Fruit fly (Drosophila melanogaster) whole organism, embryonic: ENCODE data around the gene Dtg.
A peak's percentile ranks its signal among the peaks of the same experiment; 100 is the strongest.

ENCODE experiments used
- Abd-B ChIP-seq: fragments of 200-800 bp; sonication (Bioruptor generic); optimal IDR thresholded peaks from 2 replicates; lab custom pipeline; 2018; ENCODE audit warnings: missing biosample characterization, mild to moderate bottlenecking, missing genetic modification characterization, moderate library complexity
- Ada2b ChIP-seq: fragments of 200-800 bp; sonication (Bioruptor generic); IDR thresholded peaks from 2 replicates; pipeline ENCODE4 v1.3.6; 2022; ENCODE audit warnings: missing biosample characterization, missing genetic modification characterization
- Asciz ChIP-seq: fragments of 200-800 bp; sonication (Bioruptor generic); optimal IDR thresholded peaks from 2 replicates; lab custom pipeline; 2017; ENCODE audit warnings: missing biosample characterization, mild to moderate bottlenecking, missing genetic modification characterization, missing genetic modification reagents
- Blimp-1 ChIP-seq: fragments of 200-800 bp; sonication (Bioruptor generic); optimal IDR thresholded peaks from 3 replicates; lab custom pipeline; 2018; ENCODE audit warnings: missing biosample characterization, missing genetic modification characterization, mild to moderate bottlenecking, moderate library complexity, missing genetic modification reagents
- CG11723 ChIP-seq: fragments of 200-800 bp; sonication (Bioruptor generic); optimal IDR thresholded peaks from 2 replicates; lab custom pipeline; 2017; ENCODE audit warnings: missing biosample characterization, mild to moderate bottlenecking, missing genetic modification characterization
- CG12299 ChIP-seq: fragments of 200-800 bp; sonication (Bioruptor generic); optimal IDR thresholded peaks from 2 replicates; lab custom pipeline; 2018; ENCODE audit warnings: missing biosample characterization, mild to moderate bottlenecking, missing genetic modification characterization
- CG13123 ChIP-seq: fragments of 200-800 bp; sonication (Bioruptor generic); optimal IDR thresholded peaks from 2 replicates; lab custom pipeline; 2016; ENCODE audit warnings: missing biosample characterization, missing genetic modification characterization
- CG13775 ChIP-seq: fragments of 200-800 bp; sonication (Bioruptor generic); optimal IDR thresholded peaks from 3 replicates; lab custom pipeline; 2017; ENCODE audit warnings: missing biosample characterization, mild to moderate bottlenecking, missing genetic modification characterization
- CG15514 ChIP-seq: fragments of 200-800 bp; sonication (Bioruptor generic); optimal IDR thresholded peaks from 3 replicates; lab custom pipeline; 2017; ENCODE audit warnings: missing biosample characterization, missing genetic modification characterization, mild to moderate bottlenecking, moderate library complexity, missing genetic modification reagents
- CG30403 ChIP-seq: fragments of 200-800 bp; sonication (Bioruptor generic); optimal IDR thresholded peaks from 3 replicates; lab custom pipeline; 2016; ENCODE audit warnings: missing biosample characterization, missing genetic modification characterization
- CG30431 ChIP-seq: fragments of 200-800 bp; sonication (Bioruptor generic); optimal IDR thresholded peaks from 2 replicates; lab custom pipeline; 2017; ENCODE audit warnings: missing biosample characterization, missing genetic modification characterization
- CG3163 ChIP-seq: fragments of 200-800 bp; sonication (Bioruptor generic); optimal IDR thresholded peaks from 3 replicates; lab custom pipeline; 2016; ENCODE audit warnings: missing biosample characterization, missing genetic modification characterization
- CG3281 ChIP-seq: fragments of 200-800 bp; sonication (Bioruptor generic); optimal IDR thresholded peaks from 3 replicates; lab custom pipeline; 2017; ENCODE audit warnings: missing biosample characterization, mild to moderate bottlenecking, missing genetic modification characterization
- CG42726 ChIP-seq: fragments of 200-800 bp; sonication (Bioruptor generic); IDR thresholded peaks from 2 replicates; pipeline ENCODE4 v1.3.6; 2022; ENCODE audit warnings: missing biosample characterization, missing genetic modification characterization; ENCODE audit not compliant: partially characterized antibody
- CG4360 ChIP-seq: fragments of 200-800 bp; sonication (Bioruptor generic); IDR thresholded peaks from 2 replicates; pipeline ENCODE4 v1.3.6; 2022; ENCODE audit warnings: missing biosample characterization, missing genetic modification characterization
- CG6765 ChIP-seq: fragments of 200-800 bp; sonication (Bioruptor generic); optimal IDR thresholded peaks from 3 replicates; lab custom pipeline; 2017; ENCODE audit warnings: missing biosample characterization, mild to moderate bottlenecking, missing genetic modification characterization
- CG7745 ChIP-seq: fragments of 200-800 bp; sonication (Bioruptor generic); optimal IDR thresholded peaks from 2 replicates; lab custom pipeline; 2018; ENCODE audit warnings: missing biosample characterization, mild to moderate bottlenecking, missing genetic modification characterization, moderate library complexity
- CG8290 ChIP-seq, 3 experiments: fragments of 200-800 bp; sonication (Bioruptor generic); optimal IDR thresholded peaks; 2 replicates each; lab custom pipeline; 2016 to 2019; ENCODE audit warnings: missing biosample characterization in 3 of 3, missing genetic modification characterization in 3 of 3, mild to moderate bottlenecking in 2 of 3, moderate library complexity in 1 of 3
- CG8388 ChIP-seq: fragments of 200-800 bp; sonication (Bioruptor generic); optimal IDR thresholded peaks from 2 replicates; lab custom pipeline; 2019; ENCODE audit warnings: missing biosample characterization, mild to moderate bottlenecking, missing genetic modification characterization, moderate library complexity
- CHES-1-like ChIP-seq: fragments of 200-800 bp; sonication (Bioruptor generic); optimal IDR thresholded peaks from 2 replicates; lab custom pipeline; 2016; ENCODE audit warnings: missing biosample characterization, missing genetic modification characterization
- CoRest ChIP-seq: fragments of 200-800 bp; sonication (Bioruptor generic); optimal IDR thresholded peaks from 3 replicates; lab custom pipeline; 2018; ENCODE audit warnings: missing biosample characterization, mild to moderate bottlenecking, missing genetic modification characterization, moderate library complexity
- Dip3 ChIP-seq: fragments of 200-800 bp; sonication (Bioruptor generic); optimal IDR thresholded peaks from 3 replicates; lab custom pipeline; 2016; ENCODE audit warnings: missing biosample characterization, missing genetic modification characterization
- HLHmδ ChIP-seq: fragments of 200-800 bp; sonication (Bioruptor generic); optimal IDR thresholded peaks from 2 replicates; lab custom pipeline; 2018; ENCODE audit warnings: missing biosample characterization, mild to moderate bottlenecking, missing genetic modification characterization, moderate library complexity
- HmgD ChIP-seq: fragments of 200-800 bp; sonication (Bioruptor generic); optimal IDR thresholded peaks from 3 replicates; lab custom pipeline; 2016; ENCODE audit warnings: missing biosample characterization, missing genetic modification characterization
- MBD-R2 ChIP-seq: fragments of 200-800 bp; sonication (Bioruptor generic); IDR thresholded peaks from 2 replicates; pipeline ENCODE4 v1.3.6; 2022; ENCODE audit warnings: missing biosample characterization, missing genetic modification characterization
- Mes4 ChIP-seq: fragments of 200-800 bp; sonication (Bioruptor generic); optimal IDR thresholded peaks from 2 replicates; lab custom pipeline; 2016; ENCODE audit warnings: missing biosample characterization, missing genetic modification characterization
- NK7.1 ChIP-seq: fragments of 200-800 bp; sonication (Bioruptor generic); optimal IDR thresholded peaks from 3 replicates; lab custom pipeline; 2016; ENCODE audit warnings: missing biosample characterization, missing genetic modification characterization
- NfI ChIP-seq: fragments of 200-800 bp; sonication (Bioruptor generic); optimal IDR thresholded peaks from 3 replicates; lab custom pipeline; 2018; ENCODE audit warnings: missing biosample characterization, mild to moderate bottlenecking, missing genetic modification characterization, moderate library complexity
- Opbp ChIP-seq: fragments of 200-800 bp; sonication (Bioruptor generic); IDR thresholded peaks from 3 replicates; pipeline ENCODE4 v1.3.6; 2022; ENCODE audit warnings: missing biosample characterization, missing genetic modification characterization; ENCODE audit not compliant: partially characterized antibody
- Sry-δ ChIP-seq: fragments of 200-800 bp; sonication (Bioruptor generic); optimal IDR thresholded peaks from 2 replicates; lab custom pipeline; 2016; ENCODE audit warnings: missing biosample characterization, missing genetic modification characterization
- az2 ChIP-seq: fragments of 200-800 bp; sonication (Bioruptor generic); optimal IDR thresholded peaks from 3 replicates; lab custom pipeline; 2016; ENCODE audit warnings: missing biosample characterization, missing genetic modification characterization
- bbx ChIP-seq: fragments of 200-800 bp; sonication (Bioruptor generic); IDR thresholded peaks from 2 replicates; pipeline ENCODE4 v1.3.6; 2022; ENCODE audit warnings: missing biosample characterization, missing genetic modification characterization; ENCODE audit not compliant: partially characterized antibody
- cato ChIP-seq: fragments of 200-800 bp; sonication (Bioruptor generic); optimal IDR thresholded peaks from 2 replicates; lab custom pipeline; 2016; ENCODE audit warnings: missing biosample characterization, missing genetic modification characterization, borderline replicate concordance
- cg ChIP-seq: fragments of 200-800 bp; sonication (Bioruptor generic); optimal IDR thresholded peaks from 3 replicates; lab custom pipeline; 2019; ENCODE audit warnings: missing biosample characterization, mild to moderate bottlenecking, missing genetic modification characterization, moderate library complexity
- danr ChIP-seq: fragments of 200-800 bp; sonication (Bioruptor generic); IDR thresholded peaks from 2 replicates; pipeline ENCODE4 v1.3.6; 2022; ENCODE audit warnings: missing biosample characterization, missing genetic modification characterization
- disco-r ChIP-seq: fragments of 200-800 bp; sonication (Bioruptor generic); optimal IDR thresholded peaks from 2 replicates; lab custom pipeline; 2016; ENCODE audit warnings: missing biosample characterization, missing genetic modification characterization
- dmrt11E ChIP-seq: fragments of 200-800 bp; sonication (Bioruptor generic); optimal IDR thresholded peaks from 3 replicates; lab custom pipeline; 2018; ENCODE audit warnings: missing biosample characterization, mild to moderate bottlenecking, missing genetic modification characterization, moderate library complexity
- dysf ChIP-seq: fragments of 200-800 bp; sonication (Bioruptor generic); IDR thresholded peaks from 3 replicates; pipeline ENCODE4 v1.3.6; 2022; ENCODE audit warnings: missing biosample characterization, missing genetic modification characterization
- grn ChIP-seq: fragments of 200-800 bp; sonication (Bioruptor generic); optimal IDR thresholded peaks from 3 replicates; lab custom pipeline; 2017; ENCODE audit warnings: missing biosample characterization, missing genetic modification characterization
- jing ChIP-seq: fragments of 200-800 bp; sonication (Bioruptor generic); optimal IDR thresholded peaks from 2 replicates; lab custom pipeline; 2018; ENCODE audit warnings: missing biosample characterization, mild to moderate bottlenecking, missing genetic modification characterization
- ken ChIP-seq: fragments of 200-800 bp; sonication (Bioruptor generic); IDR thresholded peaks from 3 replicates; pipeline ENCODE4 v1.3.6; 2022; ENCODE audit warnings: missing biosample characterization, missing genetic modification characterization
- lbe ChIP-seq: fragments of 200-800 bp; sonication (Bioruptor generic); optimal IDR thresholded peaks from 2 replicates; lab custom pipeline; 2016; ENCODE audit warnings: missing biosample characterization, mild to moderate bottlenecking, missing genetic modification characterization
- nmo ChIP-seq: fragments of 200-800 bp; sonication (Bioruptor generic); optimal IDR thresholded peaks from 2 replicates; lab custom pipeline; 2018; ENCODE audit warnings: missing biosample characterization, mild to moderate bottlenecking, missing genetic modification characterization, moderate library complexity
- org-1 ChIP-seq: fragments of 200-800 bp; sonication (Bioruptor generic); optimal IDR thresholded peaks from 2 replicates; lab custom pipeline; 2017; ENCODE audit warnings: missing biosample characterization, missing genetic modification characterization
- psq ChIP-seq: fragments of 200-800 bp; sonication (Bioruptor generic); optimal IDR thresholded peaks from 2 replicates; lab custom pipeline; 2017; ENCODE audit warnings: missing biosample characterization, missing genetic modification characterization
- sc ChIP-seq, 3 experiments: fragments of >200 bp in 2 of 3; fragments of 200-800 bp in 1 of 3; sonication (Bioruptor generic) in 1 of 3; optimal IDR thresholded peaks; 2 replicates in 2 of 3; 3 replicates in 1 of 3; lab custom pipeline; 2017; ENCODE audit warnings: mild to moderate bottlenecking in 1 of 3, missing biosample characterization in 1 of 3, missing genetic modification characterization in 1 of 3, missing genetic modification reagents in 1 of 3
- sqz ChIP-seq: fragments of 200-800 bp; sonication (Bioruptor generic); optimal IDR thresholded peaks from 3 replicates; lab custom pipeline; 2018; ENCODE audit warnings: missing biosample characterization, mild to moderate bottlenecking, missing genetic modification characterization
- trh ChIP-seq: fragments of 200-800 bp; sonication (Bioruptor generic); optimal IDR thresholded peaks from 2 replicates; lab custom pipeline; 2016; ENCODE audit warnings: missing biosample characterization, missing genetic modification characterization
- usp ChIP-seq: fragments of >200 bp; optimal IDR thresholded peaks from 2 replicates; lab custom pipeline; 2017; ENCODE audit warnings: missing biosample characterization, missing genetic modification characterization
- z ChIP-seq: fragments of 200-800 bp; sonication (Bioruptor generic); IDR thresholded peaks from 3 replicates; pipeline ENCODE4 v1.3.6; 2022; ENCODE audit warnings: missing biosample characterization, missing genetic modification characterization

Gene Dtg

dm6 chr3R:12627691-12628148 is 20.1 kb upstream of the Dtg start, which contains the start of the genes Vha55 and Snx3 (continued):
- TF ChIP-seq Asciz (GFP tag; lab: Kevin White, UChicago) (no peak), dysf (GFP tag; lab: Robert Waterston, UW) (no peak), CG42726 (GFP tag; lab: Robert Waterston, UW) (no peak), CG6765 (GFP tag; lab: Kevin White, UChicago) (peak; percentile 37), jing (GFP tag; lab: Kevin White, UChicago) (no peak), trh (GFP tag; lab: Kevin White, UChicago) (peak; percentile 23), bbx (GFP tag; lab: Robert Waterston, UW) (no peak), Sry-δ (GFP tag; lab: Kevin White, UChicago) (peak; percentile 97), CG3163 (GFP tag; lab: Kevin White, UChicago) (peak; percentile 80), CG12299 (peak; percentile 54), Dip3 (GFP tag; lab: Kevin White, UChicago) (peak; percentile 82), HmgD (GFP tag; lab: Kevin White, UChicago) (peak; percentile 96), Mes4 (peak; percentile 32), Ada2b (GFP tag; lab: Robert Waterston, UW) (no peak), az2 (GFP tag; lab: Kevin White, UChicago) (peak; percentile 52), CG13123 (GFP tag; lab: Kevin White, UChicago) (peak; percentile 65), ken (GFP tag; lab: Robert Waterston, UW) (no peak), Blimp-1 (GFP tag; lab: Kevin White, UChicago) (peak; percentile 59), cg (GFP tag; lab: Kevin White, UChicago) (no peak), CoRest (tag; lab: Kevin White, UChicago) (peak; percentile 47), psq (GFP tag; lab: Kevin White, UChicago) (peak; percentile 60), CG13775 (GFP tag; lab: Kevin White, UChicago) (peak; percentile 35), disco-r (peak; percentile 40), HLHmδ (GFP tag; lab: Kevin White, UChicago) (peak; percentile 76), lbe (GFP tag; lab: Kevin White, UChicago) (peak; percentile 70), CG8388 (GFP tag; lab: Kevin White, UChicago) (no peak), CG30431 (GFP tag; lab: Kevin White, UChicago) (no peak), CG4360 (GFP tag; lab: Robert Waterston, UW) (no peak), usp (no peak), z (no peak), nmo (GFP tag; lab: Kevin White, UChicago) (peak; percentile 81), dmrt11E (tag; lab: Kevin White, UChicago) (peak; percentile 48), CG30403 (GFP tag; lab: Kevin White, UChicago) (peak; percentile 80), NK7.1 (GFP tag; lab: Kevin White, UChicago) (peak; percentile 77), grn (no peak), CG7745 (peak; percentile 77), CG3281 (GFP tag; lab: Kevin White, UChicago) (no peak), NfI (GFP tag; lab: Kevin White, UChicago) (peak; percentile 79), cato (GFP tag; lab: Kevin White, UChicago) (peak; percentile 60), Abd-B (GFP tag; lab: Kevin White, UChicago) (peak; percentile 63), CG8290 (GFP tag; optimal IDR thresholded peaks at IDR 0.05; lab: Kevin White, UChicago) (peak; percentile 100), CG8290 (tag; optimal IDR thresholded peaks at IDR 0.05; lab: Kevin White, UChicago) (peak; percentile 83 to 99), sc (optimal IDR thresholded peaks at IDR 0.05; lab: Kevin White, UChicago) (no peak), sc (GFP tag; optimal IDR thresholded peaks at IDR 0.05; lab: Kevin White, UChicago) (no peak), Opbp (GFP tag; lab: Robert Waterston, UW) (no peak), CG11723 (GFP tag; lab: Kevin White, UChicago) (no peak), CHES-1-like (peak; percentile 88), MBD-R2 (GFP tag; lab: Robert Waterston, UW) (no peak), org-1 (GFP tag; lab: Kevin White, UChicago) (peak; percentile 43), CG15514 (GFP tag; lab: Kevin White, UChicago) (peak; percentile 98), sqz (GFP tag; lab: Kevin White, UChicago) (no peak), danr (GFP tag; lab: Robert Waterston, UW) (no peak)
